Fruit fly (Drosophila melanogaster): Measurements from ENCODE around the gene CG12885.
A peak's percentile ranks its signal among the peaks of the same experiment; 100 is the strongest.

The CG12885 gene

dm6 chr3R:27554964-27555363, 34.3 kb downstream of the CG12885 start (continued):
- TF ChIP-seq Atf6 (GFP tag; IDR thresholded peaks at IDR 0.05) = peak; percentile 77
- TF ChIP-seq Doc2 (GFP tag; IDR thresholded peaks at IDR 0.05) = no peak
- peak; percentile 92 for TF ChIP-seq dmrt99B (tag; optimal IDR thresholded peaks at IDR 0.05)
- no peak for TF ChIP-seq Scr (GFP tag; IDR thresholded peaks at IDR 0.05; ENCODE audit: partially characterized antibody)
- TF ChIP-seq CG12071 (GFP tag; optimal IDR thresholded peaks at IDR 0.05) = peak; percentile 76
- TF ChIP-seq Mad (GFP tag; optimal IDR thresholded peaks at IDR 0.05) = peak; percentile 43
- no peak for TF ChIP-seq lov (optimal IDR thresholded peaks at IDR 0.05)
- peak; percentile 84 for TF ChIP-seq lov (GFP tag; IDR thresholded peaks at IDR 0.05)
- no peak for TF ChIP-seq CG17912 (GFP tag; optimal IDR thresholded peaks at IDR 0.05)
- peak; percentile 66 for TF ChIP-seq CG31224 (GFP tag; IDR thresholded peaks at IDR 0.05)
- peak; percentile 86 for TF ChIP-seq tin (GFP tag; optimal IDR thresholded peaks at IDR 0.05)
- TF ChIP-seq mirr (GFP tag; optimal IDR thresholded peaks at IDR 0.05) = no peak
- peak; percentile 63 for TF ChIP-seq CG10147 (GFP tag; optimal IDR thresholded peaks at IDR 0.05)
- TF ChIP-seq CG7987 (GFP tag; optimal IDR thresholded peaks at IDR 0.05) = peak; percentile 32
- no peak; the same call in 1 of the 2 replicates for TF ChIP-seq Gsc (GFP tag; IDR thresholded peaks at IDR 0.05)
- peak; percentile 54 for TF ChIP-seq CG17802 (tag; optimal IDR thresholded peaks at IDR 0.05)
- TF ChIP-seq lilli (GFP tag; optimal IDR thresholded peaks at IDR 0.05) = peak; percentile 61
- TF ChIP-seq CG42726 (GFP tag; IDR thresholded peaks at IDR 0.05; ENCODE audit: partially characterized antibody) = no peak
- TF ChIP-seq gem (tag; optimal IDR thresholded peaks at IDR 0.05) = peak; percentile 89
- TF ChIP-seq jumu (GFP tag; optimal IDR thresholded peaks at IDR 0.05) = peak; percentile 55
- peak; percentile 41 for TF ChIP-seq CG10543 (GFP tag; optimal IDR thresholded peaks at IDR 0.05)
- TF ChIP-seq psq (GFP tag; optimal IDR thresholded peaks at IDR 0.05) = peak; percentile 58
- peak; percentile 36 for TF ChIP-seq Sry-δ (GFP tag; optimal IDR thresholded peaks at IDR 0.05)
- peak; percentile 56 for TF ChIP-seq cato (GFP tag; optimal IDR thresholded peaks at IDR 0.05; ENCODE audit: borderline replicate concordance)
- TF ChIP-seq Hey (tag; optimal IDR thresholded peaks at IDR 0.05) = peak; percentile 19
- TF ChIP-seq CG30431 (GFP tag; optimal IDR thresholded peaks at IDR 0.05) = peak; percentile 40
- peak; percentile 60 for TF ChIP-seq Nf-YB (GFP tag; optimal IDR thresholded peaks at IDR 0.05)
- peak; percentile 69 for TF ChIP-seq BtbVII (GFP tag; optimal IDR thresholded peaks at IDR 0.05)
- peak; percentile 26 for TF ChIP-seq CrebB (tag; optimal IDR thresholded peaks at IDR 0.05)
- no peak for TF ChIP-seq CG4282 (GFP tag; optimal IDR thresholded peaks at IDR 0.05)
- TF ChIP-seq sob (GFP tag; IDR thresholded peaks at IDR 0.05) = peak; percentile 79
- peak; percentile 73 for TF ChIP-seq CG6813 (GFP tag; optimal IDR thresholded peaks at IDR 0.05)
- TF ChIP-seq Dek (tag; optimal IDR thresholded peaks at IDR 0.05) = peak; percentile 78
- TF ChIP-seq CG9437 (GFP tag; optimal IDR thresholded peaks at IDR 0.05) = peak; percentile 61
- no peak for TF ChIP-seq prd (optimal IDR thresholded peaks at IDR 0.05)
- peak; percentile 84 for TF ChIP-seq prd (GFP tag; IDR thresholded peaks at IDR 0.05)
- TF ChIP-seq CG8924 (tag; optimal IDR thresholded peaks at IDR 0.05) = peak; percentile 83
- TF ChIP-seq fd96Cb (tag; optimal IDR thresholded peaks at IDR 0.05) = peak; percentile 86
- peak; percentile 64 for TF ChIP-seq emc (GFP tag; optimal IDR thresholded peaks at IDR 0.05)
- TF ChIP-seq Hsf (GFP tag; optimal IDR thresholded peaks at IDR 0.05) = peak; percentile 79
- TF ChIP-seq CG7372 (GFP tag; IDR thresholded peaks at IDR 0.05) = peak; percentile 59
- TF ChIP-seq CG15601 (tag; optimal IDR thresholded peaks at IDR 0.05) = peak; percentile 74
- peak; percentile 77 for TF ChIP-seq CG6272 (GFP tag; IDR thresholded peaks at IDR 0.05)
- peak; percentile 90 for TF ChIP-seq dysf (GFP tag; IDR thresholded peaks at IDR 0.05)
- TF ChIP-seq E2f2 (GFP tag; IDR thresholded peaks at IDR 0.05) = peak; percentile 54
- peak; percentile 69; the same call in 1 of the 2 replicates for TF ChIP-seq ranshi (GFP tag; IDR thresholded peaks at IDR 0.05)
- peak; percentile 34 for TF ChIP-seq her (GFP tag; optimal IDR thresholded peaks at IDR 0.05)
- peak; percentile 68 for TF ChIP-seq tio (GFP tag; optimal IDR thresholded peaks at IDR 0.05)
- TF ChIP-seq CG5953 (GFP tag; IDR thresholded peaks at IDR 0.05) = 0 out of 2 replicates have a peak, but pooled peaks have one; percentile 43
- peak; percentile 69 for TF ChIP-seq CG7786 (GFP tag; optimal IDR thresholded peaks at IDR 0.05)
- peak; percentile 84 for TF ChIP-seq CG17328 (GFP tag; IDR thresholded peaks at IDR 0.05)
- TF ChIP-seq CG1602 (GFP tag; optimal IDR thresholded peaks at IDR 0.05) = peak; percentile 76
